Fruit fly (Drosophila melanogaster) whole organism, embryonic: ENCODE data around the gene CG43251.
A peak's percentile ranks its signal among the peaks of the same experiment; 100 is the strongest.

ENCODE experiments used
- Adf1 ChIP-seq: fragments of 200-800 bp; sonication (Bioruptor generic); IDR thresholded peaks from 2 replicates; pipeline ENCODE4 v1.3.6; 2022; ENCODE audit warnings: missing biosample characterization, missing genetic modification characterization
- CG10209 ChIP-seq: fragments of 200-800 bp; sonication (Bioruptor generic); optimal IDR thresholded peaks from 3 replicates; lab custom pipeline; 2017; ENCODE audit warnings: missing biosample characterization, mild to moderate bottlenecking, missing genetic modification characterization, missing genetic modification reagents
- CG11085 ChIP-seq: fragments of 200-800 bp; sonication (Bioruptor generic); IDR thresholded peaks from 2 replicates; pipeline ENCODE4 v1.3.6; 2022; ENCODE audit warnings: missing biosample characterization, missing genetic modification characterization
- CG11696 ChIP-seq: fragments of 200-800 bp; sonication (Bioruptor generic); IDR thresholded peaks from 2 replicates; pipeline ENCODE4 v1.3.6; 2022; ENCODE audit warnings: missing biosample characterization, missing genetic modification characterization
- CG12659 ChIP-seq: fragments of 200-800 bp; sonication (Bioruptor generic); optimal IDR thresholded peaks from 3 replicates; lab custom pipeline; 2017; ENCODE audit warnings: mild to moderate bottlenecking, missing biosample characterization, missing genetic modification reagents, missing genetic modification characterization
- CG14860 ChIP-seq: fragments of 200-800 bp; sonication (Bioruptor generic); IDR thresholded peaks from 3 replicates; pipeline ENCODE4 v1.3.6; 2022; ENCODE audit warnings: missing biosample characterization, missing genetic modification characterization; ENCODE audit not compliant: partially characterized antibody
- CG1529 ChIP-seq: fragments of 200-800 bp; sonication (Bioruptor generic); optimal IDR thresholded peaks from 3 replicates; lab custom pipeline; 2018; ENCODE audit warnings: missing biosample characterization, missing genetic modification characterization
- CG16813 ChIP-seq: fragments of 200-800 bp; sonication (Bioruptor generic); IDR thresholded peaks from 3 replicates; pipeline ENCODE4 v1.3.6; 2022; ENCODE audit warnings: missing biosample characterization, missing genetic modification characterization; ENCODE audit not compliant: partially characterized antibody
- CG17361 ChIP-seq: fragments of 200-800 bp; sonication (Bioruptor generic); IDR thresholded peaks from 3 replicates; pipeline ENCODE4 v1.3.6; 2022; ENCODE audit warnings: missing biosample characterization, missing genetic modification characterization
- CG30020 ChIP-seq: fragments of 200-800 bp; optimal IDR thresholded peaks from 2 replicates; lab custom pipeline; 2019; ENCODE audit warnings: missing biosample characterization, mild to moderate bottlenecking, missing genetic modification characterization, moderate library complexity
- CG31441 ChIP-seq: fragments of 200-800 bp; sonication (Bioruptor generic); IDR thresholded peaks from 2 replicates; pipeline ENCODE4 v1.3.6; 2022; ENCODE audit warnings: missing biosample characterization, missing genetic modification characterization
- CG3163 ChIP-seq: fragments of 200-800 bp; sonication (Bioruptor generic); optimal IDR thresholded peaks from 3 replicates; lab custom pipeline; 2016; ENCODE audit warnings: missing biosample characterization, missing genetic modification characterization
- CG32767 ChIP-seq: fragments of 200-800 bp; sonication (Bioruptor generic); IDR thresholded peaks from 2 replicates; pipeline ENCODE4 v1.3.6; 2022; ENCODE audit warnings: missing biosample characterization, missing genetic modification characterization
- CG3847 ChIP-seq: fragments of 200-800 bp; sonication (Bioruptor generic); IDR thresholded peaks from 2 replicates; pipeline ENCODE4 v1.3.6; 2022; ENCODE audit warnings: missing biosample characterization, missing genetic modification characterization
- CG4424 ChIP-seq: fragments of 200-800 bp; sonication (Bioruptor generic); optimal IDR thresholded peaks from 3 replicates; lab custom pipeline; 2016; ENCODE audit warnings: missing biosample characterization, missing genetic modification characterization
- CG5180 ChIP-seq: fragments of 200-800 bp; sonication (Bioruptor generic); optimal IDR thresholded peaks from 3 replicates; lab custom pipeline; 2017; ENCODE audit warnings: missing biosample characterization, missing genetic modification characterization, mild to moderate bottlenecking, moderate library complexity, missing genetic modification reagents
- CG6683 ChIP-seq: fragments of 200-800 bp; sonication (Bioruptor generic); optimal IDR thresholded peaks from 2 replicates; lab custom pipeline; 2017; ENCODE audit warnings: missing biosample characterization, mild to moderate bottlenecking, missing genetic modification characterization, missing genetic modification reagents
- CG6791 ChIP-seq: fragments of 200-800 bp; sonication (Bioruptor generic); IDR thresholded peaks from 3 replicates; pipeline ENCODE4 v1.3.6; 2022; ENCODE audit warnings: missing biosample characterization, missing genetic modification characterization; ENCODE audit not compliant: partially characterized antibody
- CG7987 ChIP-seq: fragments of 200-800 bp; sonication (Bioruptor generic); optimal IDR thresholded peaks from 2 replicates; lab custom pipeline; 2018; ENCODE audit warnings: missing biosample characterization, mild to moderate bottlenecking, missing genetic modification characterization, moderate library complexity
- CG8388 ChIP-seq: fragments of 200-800 bp; sonication (Bioruptor generic); optimal IDR thresholded peaks from 2 replicates; lab custom pipeline; 2019; ENCODE audit warnings: missing biosample characterization, mild to moderate bottlenecking, missing genetic modification characterization, moderate library complexity
- CG9215 ChIP-seq: fragments of 200-800 bp; sonication (Bioruptor generic); IDR thresholded peaks from 2 replicates; pipeline ENCODE4 v1.3.6; 2022; ENCODE audit warnings: missing biosample characterization, missing genetic modification characterization
- Dek ChIP-seq: fragments of 200-800 bp; sonication (Bioruptor generic); optimal IDR thresholded peaks from 3 replicates; lab custom pipeline; 2019; ENCODE audit warnings: missing biosample characterization, mild to moderate bottlenecking, missing genetic modification characterization, moderate library complexity
- Drgx ChIP-seq: fragments of 200-800 bp; sonication (Bioruptor generic); IDR thresholded peaks from 2 replicates; pipeline ENCODE4 v1.3.6; 2022; ENCODE audit warnings: missing biosample characterization, missing genetic modification characterization
- Hmr ChIP-seq: fragments of 200-800 bp; sonication (Bioruptor generic); optimal IDR thresholded peaks from 3 replicates; lab custom pipeline; 2017; ENCODE audit warnings: mild to moderate bottlenecking, missing biosample characterization, missing genetic modification reagents, missing genetic modification characterization
- Hmx ChIP-seq: fragments of 200-800 bp; sonication (Bioruptor generic); optimal IDR thresholded peaks from 2 replicates; lab custom pipeline; 2016; ENCODE audit warnings: missing biosample characterization, missing genetic modification characterization
- Hr78 ChIP-seq, 2 experiments: fragments of 200-800 bp in 1 of 2; fragments of >200 bp in 1 of 2; sonication (Bioruptor generic) in 1 of 2; optimal IDR thresholded peaks; 2 replicates each; lab custom pipeline; 2017 to 2019; ENCODE audit warnings: missing biosample characterization in 2 of 2, missing genetic modification characterization in 2 of 2, mild to moderate bottlenecking in 1 of 2, moderate library complexity in 1 of 2
- Jarid2 ChIP-seq: fragments of 200-800 bp; sonication (Bioruptor generic); optimal IDR thresholded peaks from 3 replicates; lab custom pipeline; 2017; ENCODE audit warnings: mild to moderate bottlenecking, missing biosample characterization, missing genetic modification reagents, missing genetic modification characterization
- NC2β ChIP-seq: fragments of 200-800 bp; sonication (Bioruptor generic); optimal IDR thresholded peaks from 2 replicates; lab custom pipeline; 2016; ENCODE audit warnings: missing biosample characterization, missing genetic modification characterization
- PHDP ChIP-seq: fragments of 200-800 bp; sonication (Bioruptor generic); optimal IDR thresholded peaks from 3 replicates; lab custom pipeline; 2018; ENCODE audit warnings: missing biosample characterization, mild to moderate bottlenecking, missing genetic modification characterization, moderate library complexity
- Pdp1 ChIP-seq, 2 experiments: fragments of 200-800 bp; sonication (Bioruptor generic); optimal IDR thresholded peaks; 3 replicates each; lab custom pipeline; 2016; ENCODE audit warnings: missing biosample characterization in 2 of 2, missing genetic modification characterization in 2 of 2, mild to moderate bottlenecking in 1 of 2, moderate library complexity in 1 of 2
- Ptx1 ChIP-seq: fragments of 200-800 bp; sonication (Bioruptor generic); IDR thresholded peaks from 2 replicates; pipeline ENCODE4 v1.3.6; 2022; ENCODE audit warnings: missing biosample characterization, missing genetic modification characterization
- Rfx ChIP-seq: fragments of 200-800 bp; sonication (Bioruptor generic); IDR thresholded peaks from 2 replicates; pipeline ENCODE4 v1.3.6; 2022; ENCODE audit warnings: missing biosample characterization, missing genetic modification characterization
- Ssrp ChIP-seq: fragments of 200-800 bp; sonication (Bioruptor generic); optimal IDR thresholded peaks from 2 replicates; lab custom pipeline; 2018; ENCODE audit warnings: missing biosample characterization, mild to moderate bottlenecking, missing genetic modification characterization, moderate library complexity
- al ChIP-seq: fragments of 200-800 bp; sonication (Bioruptor generic); IDR thresholded peaks from 2 replicates; pipeline ENCODE4 v1.3.6; 2022; ENCODE audit warnings: missing biosample characterization, missing genetic modification characterization
- cwo ChIP-seq: fragments of 200-800 bp; sonication (Bioruptor generic); optimal IDR thresholded peaks from 3 replicates; lab custom pipeline; 2017; ENCODE audit warnings: missing biosample characterization, missing genetic modification characterization, mild to moderate bottlenecking, moderate library complexity, missing genetic modification reagents
- ems ChIP-seq: fragments of 200-800 bp; sonication (Bioruptor generic); optimal IDR thresholded peaks from 3 replicates; lab custom pipeline; 2016; ENCODE audit warnings: missing biosample characterization, missing genetic modification characterization
- gem ChIP-seq: fragments of 200-800 bp; sonication (Bioruptor generic); optimal IDR thresholded peaks from 2 replicates; lab custom pipeline; 2019; ENCODE audit warnings: missing biosample characterization, mild to moderate bottlenecking, missing genetic modification characterization, moderate library complexity
- gfzf ChIP-seq: fragments of 200-800 bp; sonication (Bioruptor generic); optimal IDR thresholded peaks from 2 replicates; lab custom pipeline; 2016; ENCODE audit warnings: missing biosample characterization, mild to moderate bottlenecking, missing genetic modification characterization, moderate library complexity
- gsb-n ChIP-seq: fragments of 200-800 bp; sonication (Bioruptor generic); optimal IDR thresholded peaks from 3 replicates; lab custom pipeline; 2018; ENCODE audit warnings: missing biosample characterization, mild to moderate bottlenecking, missing genetic modification characterization
- h ChIP-seq: fragments of >200 bp; optimal IDR thresholded peaks from 2 replicates; lab custom pipeline; 2017
- hb ChIP-seq: fragments of 200-800 bp; sonication (Bioruptor generic); IDR thresholded peaks from 3 replicates; pipeline ENCODE4 v1.3.6; 2022; ENCODE audit warnings: missing biosample characterization, missing genetic modification characterization; ENCODE audit not compliant: partially characterized antibody
- nerfin-2 ChIP-seq: fragments of 200-800 bp; sonication (Bioruptor generic); IDR thresholded peaks from 2 replicates; pipeline ENCODE4 v1.3.6; 2022; ENCODE audit warnings: missing biosample characterization, missing genetic modification characterization; ENCODE audit not compliant: partially characterized antibody
- pfk ChIP-seq: fragments of 200-800 bp; sonication (Bioruptor generic); optimal IDR thresholded peaks from 2 replicates; lab custom pipeline; 2018; ENCODE audit warnings: missing biosample characterization, mild to moderate bottlenecking, missing genetic modification characterization, moderate library complexity
- seq ChIP-seq: fragments of 200-800 bp; sonication (Bioruptor generic); IDR thresholded peaks from 2 replicates; pipeline ENCODE4 v1.3.6; 2022; ENCODE audit warnings: missing biosample characterization, missing genetic modification characterization
- slou ChIP-seq: fragments of 200-800 bp; sonication (Bioruptor generic); optimal IDR thresholded peaks from 3 replicates; lab custom pipeline; 2016; ENCODE audit warnings: missing biosample characterization, missing genetic modification characterization
- yki ChIP-seq: fragments of >200 bp; optimal IDR thresholded peaks from 3 replicates; lab custom pipeline; 2018
- z ChIP-seq: fragments of 200-800 bp; sonication (Bioruptor generic); IDR thresholded peaks from 3 replicates; pipeline ENCODE4 v1.3.6; 2022; ENCODE audit warnings: missing biosample characterization, missing genetic modification characterization
- zen ChIP-seq: fragments of 200-800 bp; sonication (Bioruptor generic); optimal IDR thresholded peaks from 3 replicates; lab custom pipeline; 2018; ENCODE audit warnings: missing biosample characterization, mild to moderate bottlenecking, missing genetic modification characterization, moderate library complexity

CG43251 gene

dm6 chr3L:20771001-20771890 lies 12.6 kb downstream of the CG43251 start, which contains the start of the genes CG4042 and Pitslre (continued):
- TF ChIP-seq Pdp1 (GFP tag; optimal IDR thresholded peaks at IDR 0.05; lab: Kevin White, UChicago) (peak; percentile 12 to 68), Dek (tag; lab: Kevin White, UChicago) (peak; percentile 36), CG11085 (GFP tag; lab: Robert Waterston, UW) (no peak), CG5180 (GFP tag; lab: Kevin White, UChicago) (peak; percentile 10), Ptx1 (0 out of 2 replicates have a peak, but pooled peaks have one; percentile 15), Hr78 (GFP tag; optimal IDR thresholded peaks at IDR 0.05; lab: Kevin White, UChicago) (no peak), CG16813 (GFP tag; lab: Robert Waterston, UW) (peak; percentile 74; the same call in 2 of the 3 replicates), pfk (GFP tag; lab: Kevin White, UChicago) (no peak), gfzf (no peak), CG31441 (GFP tag; lab: Robert Waterston, UW) (0 out of 2 replicates have a peak, but pooled peaks have one; percentile 33), CG4424 (peak; percentile 65), CG9215 (peak; percentile 41), Rfx (GFP tag; lab: Robert Waterston, UW) (peak; percentile 49), seq (GFP tag; lab: Robert Waterston, UW) (0 out of 2 replicates have a peak, but pooled peaks have one; percentile 8), CG14860 (GFP tag; lab: Robert Waterston, UW) (peak; percentile 56; the same call in 1 of the 3 replicates), CG3847 (GFP tag; lab: Robert Waterston, UW) (peak; percentile 33), CG32767 (GFP tag; lab: Robert Waterston, UW) (no peak), Ssrp (tag; lab: Kevin White, UChicago) (peak; percentile 23), CG30020 (tag; lab: Kevin White, UChicago) (peak; percentile 6), NC2β (GFP tag; lab: Kevin White, UChicago) (no peak), cwo (GFP tag; lab: Kevin White, UChicago) (peak; percentile 7), CG11696 (GFP tag; lab: Robert Waterston, UW) (no peak), h (no peak), al (GFP tag; lab: Robert Waterston, UW) (no peak; the same call in none of the 2 replicates), Adf1 (GFP tag; lab: Robert Waterston, UW) (peak; percentile 28; the same call in 1 of the 2 replicates), CG6683 (GFP tag; lab: Kevin White, UChicago) (no peak), slou (GFP tag; lab: Kevin White, UChicago) (peak; percentile 30), CG8388 (GFP tag; lab: Kevin White, UChicago) (peak; percentile 31), yki (no peak), z (GFP tag; lab: Robert Waterston, UW) (no peak), hb (GFP tag; lab: Robert Waterston, UW) (peak; percentile 54; the same call in 1 of the 3 replicates), CG17361 (no peak), CG12659 (GFP tag; lab: Kevin White, UChicago) (peak; percentile 21), gsb-n (tag; lab: Kevin White, UChicago) (no peak), Jarid2 (no peak), Drgx (GFP tag; lab: Robert Waterston, UW) (no peak), zen (tag; lab: Kevin White, UChicago) (no peak), ems (no peak), Hmx (GFP tag; lab: Kevin White, UChicago) (no peak), Hmr (peak; percentile 25), PHDP (tag; lab: Kevin White, UChicago) (peak; percentile 16), CG10209 (GFP tag; lab: Kevin White, UChicago) (peak; percentile 28), CG3163 (GFP tag; lab: Kevin White, UChicago) (no peak), gem (tag; lab: Kevin White, UChicago) (peak; percentile 57), nerfin-2 (GFP tag; lab: Robert Waterston, UW) (no peak), CG1529 (GFP tag; lab: Kevin White, UChicago) (no peak), CG7987 (GFP tag; lab: Kevin White, UChicago) (no peak), CG6791 (GFP tag; lab: Robert Waterston, UW) (0 out of 3 replicates have a peak, but pooled peaks have one; percentile 54)
